Fruit fly (Drosophila melanogaster) whole organism, adult: ENCODE results near the gene CG15602.
"Not testable (repeated sequence)": the region's sequence is repeated elsewhere in the genome, so short reads cannot be mapped to it uniquely, and the experiment has no call there.

Experiments
- CG1620 ChIP-seq: fragments of 200-800 bp; sonication (Bioruptor generic); optimal IDR thresholded peaks from 2 replicates; lab custom pipeline; 2016; ENCODE audit warnings: missing biosample characterization, missing genetic modification characterization
- CG7101 ChIP-seq: fragments of 200-800 bp; sonication (Bioruptor generic); optimal IDR thresholded peaks from 2 replicates; lab custom pipeline; 2018; ENCODE audit warnings: missing biosample characterization, mild to moderate bottlenecking, missing genetic modification characterization, moderate library complexity
- Crg-1 ChIP-seq: fragments of 200-800 bp; sonication (Bioruptor generic); optimal IDR thresholded peaks from 2 replicates; lab custom pipeline; 2016; ENCODE audit warnings: missing biosample characterization, missing genetic modification characterization
- bab1 ChIP-seq: fragments of 200-800 bp; sonication (Bioruptor generic); optimal IDR thresholded peaks from 3 replicates; lab custom pipeline; 2019; ENCODE audit warnings: missing biosample characterization, mild to moderate bottlenecking, missing genetic modification characterization, moderate library complexity
- cic ChIP-seq: fragments of 200-800 bp; sonication (Bioruptor generic); optimal IDR thresholded peaks from 2 replicates; lab custom pipeline; 2017; ENCODE audit warnings: missing biosample characterization, mild to moderate bottlenecking, missing genetic modification characterization, moderate library complexity
- ovo ChIP-seq: fragments of 200-800 bp; sonication (Bioruptor generic); optimal IDR thresholded peaks from 2 replicates; lab custom pipeline; 2016; ENCODE audit warnings: missing biosample characterization, missing genetic modification characterization
- pad ChIP-seq: fragments of 200-800 bp; sonication (Bioruptor generic); optimal IDR thresholded peaks from 3 replicates; lab custom pipeline; 2017; ENCODE audit warnings: missing biosample characterization, missing genetic modification characterization, mild to moderate bottlenecking, moderate library complexity, missing genetic modification reagents
- toe ChIP-seq: fragments of 200-800 bp; sonication (Bioruptor generic); optimal IDR thresholded peaks from 2 replicates; lab custom pipeline; 2016; ENCODE audit warnings: missing biosample characterization, missing genetic modification characterization

- TF ChIP-seq ovo (GFP tag; lab: Kevin White, UChicago); cic (GFP tag; lab: Kevin White, UChicago); CG1620 (GFP tag; lab: Kevin White, UChicago); bab1 (GFP tag; lab: Kevin White, UChicago); pad (GFP tag; lab: Kevin White, UChicago); CG7101 (tag; lab: Kevin White, UChicago); Crg-1 (GFP tag; lab: Kevin White, UChicago): not testable (repeated sequence)
- TF ChIP-seq toe (GFP tag; lab: Kevin White, UChicago), result peak; percentile 13
Measured at dm6 chrX:15799085-15799557, at the start of gene CG15602, which contains the start of gene sordd2.
